Worm (Caenorhabditis elegans): ENCODE results near the gene Y39A1A.2.

Gene Y39A1A.2

ce11 chrIII:10599699-10600098, 3.7 kb downstream of the Y39A1A.2 start (continued):
- TF ChIP-seq dve-1 (tag; optimal IDR thresholded peaks at IDR 0.05; ENCODE audit: insufficient read depth) (peak; percentile 80), vab-7 (GFP tag; IDR thresholded peaks at IDR 0.05) (no peak), mep-1 (tag; optimal IDR thresholded peaks at IDR 0.05) (peak; percentile 76), ceh-62 (tag; optimal IDR thresholded peaks at IDR 0.05) (no peak), madf-9 (GFP tag; conservative IDR thresholded peaks at IDR 0.05) (0 out of 2 replicates have a peak, but pooled peaks have one; percentile 32), zip-2 (tag; optimal IDR thresholded peaks at IDR 0.05) (no peak), pha-4 (GFP tag; IDR thresholded peaks at IDR 0.05) (0 out of 2 replicates have a peak, but pooled peaks have one; percentile 52), pha-4 (tag; optimal IDR thresholded peaks at IDR 0.05) (peak; percentile 96), jun-1 (tag; optimal IDR thresholded peaks at IDR 0.05) (no peak), ces-1 (GFP tag; optimal IDR thresholded peaks at IDR 0.05) (no peak), nhr-41 (GFP tag; IDR thresholded peaks at IDR 0.05) (no peak), mdt-29 (GFP tag; IDR thresholded peaks at IDR 0.05) (no peak), tag-97 (GFP tag; IDR thresholded peaks at IDR 0.05) (no peak), madf-5 (GFP tag; IDR thresholded peaks at IDR 0.05) (no peak), spr-3 (GFP tag; optimal IDR thresholded peaks at IDR 0.05) (no peak), gei-8 (GFP tag; optimal IDR thresholded peaks at IDR 0.05) (no peak), nhr-11 (tag; optimal IDR thresholded peaks at IDR 0.05) (peak; percentile 40), R02D3.7 (tag; optimal IDR thresholded peaks at IDR 0.05) (no peak), T20F7.1 (GFP tag; optimal IDR thresholded peaks at IDR 0.05) (no peak), zfp-2 (tag; optimal IDR thresholded peaks at IDR 0.05) (no peak), hlh-30 (tag; optimal IDR thresholded peaks at IDR 0.05; ENCODE audit: insufficient read depth) (peak; percentile 99)

ce11 chrIII:10596387-10596786, 7.0 kb downstream of the Y39A1A.2 start, which contains the start of gene Y39A1A.3:
Y39A1A.3 (minus strand) TSS chrIII:10596487.
- TF ChIP-seq mep-1 (tag; optimal IDR thresholded peaks at IDR 0.05) (peak; percentile 6), ama-1 (optimal IDR thresholded peaks at IDR 0.05) (peak; percentile 53), mdt-29 (GFP tag; IDR thresholded peaks at IDR 0.05) (no peak)

ce11 chrIII:10595066-10595465, 8.3 kb downstream of the Y39A1A.2 start, which contains the start of gene Y45F3A.9:
Y45F3A.9 (minus strand) TSS chrIII:10595166.
- TF ChIP-seq nhr-28 (tag; optimal IDR thresholded peaks at IDR 0.05), result no peak
- no peak for TF ChIP-seq spr-1 (tag; optimal IDR thresholded peaks at IDR 0.05)
- TF ChIP-seq ama-1 (optimal IDR thresholded peaks at IDR 0.05), result peak; percentile 37
- TF ChIP-seq aha-1 (tag), result peak; percentile 31

- TF ChIP-seq ceh-82 (tag; optimal IDR thresholded peaks at IDR 0.05), result no peak
- no peak for TF ChIP-seq set-16 (GFP tag; IDR thresholded peaks at IDR 0.05)
- TF ChIP-seq R02D3.7 (tag; optimal IDR thresholded peaks at IDR 0.05), result no peak
These were observed 10.6 kb downstream of the Y39A1A.2 start, which contains the start of gene Y45F3A.8 for ce11 chrIII:10592729-10593128. Y45F3A.8 (minus strand) TSS chrIII:10592829.

- peak; percentile 30 for TF ChIP-seq aha-1 (tag)
- peak; percentile 63 for TF ChIP-seq set-16 (GFP tag; IDR thresholded peaks at IDR 0.05)
- TF ChIP-seq zag-1 (tag; optimal IDR thresholded peaks at IDR 0.05), result no peak
These were observed 11.3 kb downstream of the Y39A1A.2 start for ce11 chrIII:10592074-10592473.

- TF ChIP-seq duxl-1 (tag; optimal IDR thresholded peaks at IDR 0.05; ENCODE audit: poor library complexity) (no peak), Y5F2A.4 (GFP tag; optimal IDR thresholded peaks at IDR 0.05) (no peak), nhr-41 (GFP tag; IDR thresholded peaks at IDR 0.05) (no peak), zag-1 (tag; optimal IDR thresholded peaks at IDR 0.05) (no peak), Y105C5A.15 (GFP tag; IDR thresholded peaks at IDR 0.05) (no peak), daf-8 (GFP tag; IDR thresholded peaks at IDR 0.05) (no peak), zfp-3 (GFP tag; conservative IDR thresholded peaks at IDR 0.05) (no peak), Y75B8A.6 (GFP tag; IDR thresholded peaks at IDR 0.05) (no peak), T26A8.4 (GFP tag; IDR thresholded peaks at IDR 0.05) (no peak), nhr-76 (tag; optimal IDR thresholded peaks at IDR 0.05) (no peak), fos-1 (tag; optimal IDR thresholded peaks at IDR 0.05) (no peak), saeg-2 (GFP tag; IDR thresholded peaks at IDR 0.05) (no peak), hmg-1.1 (GFP tag; IDR thresholded peaks at IDR 0.05) (no peak), daf-19 (GFP tag; conservative IDR thresholded peaks at IDR 0.05) (no peak), egl-43 (GFP tag; IDR thresholded peaks at IDR 0.05) (no peak), aly-2 (tag; optimal IDR thresholded peaks at IDR 0.05) (no peak), vab-7 (GFP tag; IDR thresholded peaks at IDR 0.05) (no peak), ZK546.5 (tag; optimal IDR thresholded peaks at IDR 0.05) (no peak), lir-3 (tag; optimal IDR thresholded peaks at IDR 0.05) (no peak)
These were observed 17.1 kb downstream of the Y39A1A.2 start, which contains the start of gene Y45F3A.5 for ce11 chrIII:10586243-10586642. Y45F3A.5 (minus strand) TSS chrIII:10586343.
